Worm (Caenorhabditis elegans): ENCODE data around the gene ZK228.1.

- TF ChIP-seq flt-1 (GFP tag; IDR thresholded peaks at IDR 0.05) (no peak), med-1 (GFP tag; optimal IDR thresholded peaks at IDR 0.05; ENCODE audit: insufficient read depth) (no peak)
Observed at ce11 chrV:18476090-18476489, 31.9 kb downstream of the ZK228.1 start, which contains the start of gene srh-179.
